Worm (Caenorhabditis elegans) whole organism, midembryonic: ENCODE data around the gene K07H8.9.

Experiments
- T22C8.4 ChIP-seq: fragments of 200-800 bp; sonication (Bioruptor generic); IDR thresholded peaks from 2 replicates; pipeline ENCODE4 v1.3.6; 2022; ENCODE audit warnings: missing genetic modification characterization, missing compliant biosample characterization
- cog-1 ChIP-seq: sonication (generic microtip); optimal IDR thresholded peaks from 2 replicates; lab custom pipeline; 2016; ENCODE audit warnings: missing genetic modification characterization, missing compliant biosample characterization
- flt-1 ChIP-seq: fragments of 200-800 bp; sonication (Bioruptor generic); IDR thresholded peaks from 2 replicates; pipeline ENCODE4 v1.3.6; 2022; ENCODE audit warnings: missing genetic modification characterization, missing compliant biosample characterization
- klf-2 ChIP-seq: fragments of 200-800 bp; sonication (Bioruptor generic); conservative IDR thresholded peaks from 2 replicates; pipeline ENCODE4 v1.3.6; 2022; ENCODE audit warnings: missing genetic modification reagents, missing genetic modification characterization, missing compliant biosample characterization
- med-1 ChIP-seq: sonication (generic microtip); optimal IDR thresholded peaks from 2 replicates; lab custom pipeline; 2017; ENCODE audit warnings: missing genetic modification characterization, mild to moderate bottlenecking, missing compliant biosample characterization, antibody characterized with exemption, missing genetic modification reagents; ENCODE audit not compliant: insufficient read depth
- ref-1 ChIP-seq: fragments of 200-800 bp; sonication (Bioruptor generic); conservative IDR thresholded peaks from 2 replicates; pipeline ENCODE4 v1.3.6; 2022; ENCODE audit warnings: missing genetic modification reagents, missing genetic modification characterization, missing compliant biosample characterization
- tab-1 ChIP-seq: fragments of 200-800 bp; sonication (Bioruptor generic); IDR thresholded peaks from 2 replicates; pipeline ENCODE4 v1.3.6; 2022; ENCODE audit warnings: missing genetic modification characterization, missing compliant biosample characterization
- ztf-23 ChIP-seq: fragments of 200-800 bp; sonication (Bioruptor generic); IDR thresholded peaks from 2 replicates; pipeline ENCODE4 v1.3.6; 2022; ENCODE audit warnings: missing genetic modification reagents, missing genetic modification characterization, missing compliant biosample characterization
- ztf-29 ChIP-seq: fragments of 200-800 bp; sonication (Bioruptor generic); IDR thresholded peaks from 2 replicates; pipeline ENCODE4 v1.3.6; 2022; ENCODE audit warnings: missing genetic modification reagents, missing genetic modification characterization, missing compliant biosample characterization

Gene K07H8.9

DNA sequence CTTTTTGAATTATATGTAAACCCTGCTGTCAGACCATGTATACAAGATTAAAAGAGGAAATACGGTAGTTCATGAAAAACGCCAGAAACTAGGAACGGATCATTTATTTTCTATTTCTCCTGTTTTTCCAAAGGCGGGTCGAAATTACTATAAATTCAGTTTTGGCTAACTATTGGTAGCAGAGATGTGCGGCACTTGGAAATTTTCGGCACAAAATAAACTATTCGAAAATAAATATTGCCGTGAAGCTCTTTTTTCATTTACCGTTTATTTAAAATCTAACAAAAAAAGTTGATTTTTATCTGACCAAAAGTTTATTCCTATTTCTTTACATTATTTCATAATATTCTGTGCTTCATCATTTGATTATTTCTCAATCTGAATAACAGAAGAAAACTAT is 42.2 kb downstream of the K07H8.9 start, which contains the start of gene T09A12.1:
TSS of gene T09A12.1 (plus strand) at position 301 of the 400 bp plus-strand sequence.
- TF ChIP-seq klf-2 (GFP tag; lab: Robert Waterston, UW) (no peak), flt-1 (no peak), ref-1 (GFP tag; lab: Robert Waterston, UW) (no peak), ztf-23 (GFP tag; lab: Robert Waterston, UW) (no peak), tab-1 (no peak), med-1 (GFP tag; lab: Kevin White, UChicago) (no peak), ztf-29 (GFP tag; lab: Robert Waterston, UW) (no peak), cog-1 (tag; lab: Kevin White, UChicago) (no peak), T22C8.4 (GFP tag; lab: Robert Waterston, UW) (no peak)

DNA sequence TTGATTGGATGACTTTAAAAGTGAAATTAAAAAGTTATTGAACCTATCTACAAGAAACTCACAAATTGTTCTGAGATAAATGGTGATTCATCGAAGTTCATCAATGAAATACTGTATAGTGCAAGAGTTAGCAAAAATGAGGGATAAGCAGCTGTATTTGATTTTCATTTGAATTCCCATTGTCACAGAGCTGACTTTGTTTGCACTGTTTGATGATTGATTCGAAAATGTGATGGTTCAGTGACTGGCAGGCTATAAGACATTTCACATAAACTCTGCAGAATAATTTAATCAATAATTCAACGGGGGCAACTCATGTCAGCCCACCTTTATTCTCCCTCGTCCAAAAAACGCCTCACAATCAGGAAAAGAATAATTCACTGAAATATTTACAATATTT is 42.7 kb downstream of the K07H8.9 start, which contains the start of gene T09A12.8:
TSS of gene T09A12.8 (minus strand) at position 101 of the 400 bp plus-strand sequence.
- no peak for TF ChIP-seq ztf-29 (GFP tag; lab: Robert Waterston, UW)
- TF ChIP-seq ref-1 (GFP tag; lab: Robert Waterston, UW) = no peak
- TF ChIP-seq tab-1 = no peak
- TF ChIP-seq ztf-23 (GFP tag; lab: Robert Waterston, UW) = no peak
- no peak for TF ChIP-seq flt-1

DNA sequence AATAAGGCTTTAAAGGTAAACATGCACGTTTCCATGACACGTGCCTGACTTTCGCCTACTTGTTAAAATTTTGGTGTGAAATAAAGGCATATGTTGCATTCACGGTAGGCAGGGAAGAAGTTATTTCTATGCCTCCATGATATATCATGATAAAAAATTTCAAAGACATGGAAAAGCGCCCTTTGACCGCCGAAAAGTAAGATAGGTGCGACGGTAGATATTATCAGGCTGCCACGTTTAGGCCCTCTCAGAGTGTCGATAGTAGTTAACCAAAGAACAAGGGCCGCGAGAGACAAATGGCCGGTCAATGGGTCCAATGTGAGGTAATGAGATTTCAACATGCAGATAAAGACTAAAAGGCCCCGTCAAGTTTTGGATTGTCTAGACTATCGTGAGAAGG is 43.1 kb downstream of the K07H8.9 start:
- TF ChIP-seq klf-2 (GFP tag; lab: Robert Waterston, UW) (no peak), flt-1 (no peak), ztf-29 (GFP tag; lab: Robert Waterston, UW) (no peak), ref-1 (GFP tag; lab: Robert Waterston, UW) (no peak), cog-1 (tag; lab: Kevin White, UChicago) (no peak), ztf-23 (GFP tag; lab: Robert Waterston, UW) (no peak), tab-1 (no peak), T22C8.4 (GFP tag; lab: Robert Waterston, UW) (no peak), med-1 (GFP tag; lab: Kevin White, UChicago) (no peak)

DNA sequence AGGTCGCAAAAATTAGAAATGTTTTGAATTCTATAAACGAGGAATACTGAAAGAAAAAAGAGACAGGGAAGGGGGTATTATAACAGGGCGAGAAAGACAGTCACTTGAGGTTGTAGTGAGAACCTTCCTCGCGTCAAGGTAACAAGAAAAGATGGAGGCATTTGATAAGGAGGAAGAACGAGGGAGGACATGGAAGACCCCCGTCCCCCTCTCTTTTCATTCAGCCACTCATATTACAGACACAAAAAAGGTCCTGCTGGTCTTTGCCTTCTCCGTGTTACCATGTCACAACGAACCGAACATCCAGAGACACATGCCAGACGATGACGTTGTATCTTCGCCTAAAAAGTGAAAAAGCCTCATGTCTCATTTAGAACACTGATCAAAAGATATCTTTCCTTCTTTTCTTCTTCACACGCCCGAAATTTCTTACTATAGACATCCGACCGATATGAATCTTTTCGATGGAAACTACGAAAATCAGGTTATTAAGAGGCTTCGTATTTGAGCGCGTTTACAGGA is 44.9 kb downstream of the K07H8.9 start:
- TF ChIP-seq klf-2 (GFP tag; lab: Robert Waterston, UW) (no peak), T22C8.4 (GFP tag; lab: Robert Waterston, UW) (no peak), cog-1 (tag; lab: Kevin White, UChicago) (no peak), ztf-29 (GFP tag; lab: Robert Waterston, UW) (no peak), ref-1 (GFP tag; lab: Robert Waterston, UW) (no peak), ztf-23 (GFP tag; lab: Robert Waterston, UW) (no peak), tab-1 (no peak), flt-1 (no peak), med-1 (GFP tag; lab: Kevin White, UChicago) (no peak)

DNA sequence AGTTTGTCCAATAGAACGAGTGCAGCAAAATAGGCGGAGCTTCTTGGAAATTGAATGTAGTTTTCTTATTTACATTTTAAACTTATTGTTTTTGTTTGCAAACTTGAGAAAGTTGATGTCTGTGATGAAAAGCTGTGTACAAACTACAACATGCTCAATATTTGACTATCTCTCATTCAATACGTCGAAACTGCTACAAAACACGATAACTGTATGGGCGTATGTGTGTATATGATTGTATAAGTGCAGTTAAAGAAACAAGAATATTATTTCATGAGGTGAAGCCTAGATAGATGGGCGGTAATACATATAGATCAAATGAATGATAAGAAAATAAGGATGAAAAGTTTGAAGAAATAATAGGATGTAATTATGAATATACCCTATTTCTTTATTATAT is 46.7 kb downstream of the K07H8.9 start:
- TF ChIP-seq ref-1 (GFP tag; lab: Robert Waterston, UW) = no peak

ce11 chrIV:8236502-8236901 is 49.8 kb downstream of the K07H8.9 start, which contains the start of gene nhr-66:
Gene nhr-66 (minus strand): TSS chrIV:8236602.
- no peak for TF ChIP-seq T22C8.4 (GFP tag; lab: Robert Waterston, UW)
